Worm (Caenorhabditis elegans): Measurements from ENCODE around the gene madf-9.

ce11 chrIV:3666543-3666942 lies 29.7 kb downstream of the madf-9 start:
- TF ChIP-seq zag-1 (tag; optimal IDR thresholded peaks at IDR 0.05) = no peak
- TF ChIP-seq aly-2 (tag; optimal IDR thresholded peaks at IDR 0.05) = no peak
- TF ChIP-seq nhr-76 (tag; optimal IDR thresholded peaks at IDR 0.05) = no peak
- TF ChIP-seq ztf-4 (tag; optimal IDR thresholded peaks at IDR 0.05) = no peak
- TF ChIP-seq unc-62 (GFP tag; optimal IDR thresholded peaks at IDR 0.05) = no peak
- TF ChIP-seq ama-1 (optimal IDR thresholded peaks at IDR 0.05) = no peak
- no peak for TF ChIP-seq lin-15B (tag; optimal IDR thresholded peaks at IDR 0.05)
